Worm (Caenorhabditis elegans) whole organism, midembryonic: Measurements from ENCODE around the gene tiar-2.

ENCODE experiments used
- T22C8.4 ChIP-seq: fragments of 200-800 bp; sonication (Bioruptor generic); IDR thresholded peaks from 2 replicates; pipeline ENCODE4 v1.3.6; 2022; ENCODE audit warnings: missing genetic modification characterization, missing compliant biosample characterization
- flt-1 ChIP-seq: fragments of 200-800 bp; sonication (Bioruptor generic); IDR thresholded peaks from 2 replicates; pipeline ENCODE4 v1.3.6; 2022; ENCODE audit warnings: missing genetic modification characterization, missing compliant biosample characterization
- klf-2 ChIP-seq: fragments of 200-800 bp; sonication (Bioruptor generic); conservative IDR thresholded peaks from 2 replicates; pipeline ENCODE4 v1.3.6; 2022; ENCODE audit warnings: missing genetic modification reagents, missing genetic modification characterization, missing compliant biosample characterization
- med-1 ChIP-seq: sonication (generic microtip); optimal IDR thresholded peaks from 2 replicates; lab custom pipeline; 2017; ENCODE audit warnings: missing genetic modification characterization, mild to moderate bottlenecking, missing compliant biosample characterization, antibody characterized with exemption, missing genetic modification reagents; ENCODE audit not compliant: insufficient read depth
- tab-1 ChIP-seq: fragments of 200-800 bp; sonication (Bioruptor generic); IDR thresholded peaks from 2 replicates; pipeline ENCODE4 v1.3.6; 2022; ENCODE audit warnings: missing genetic modification characterization, missing compliant biosample characterization

DNA sequence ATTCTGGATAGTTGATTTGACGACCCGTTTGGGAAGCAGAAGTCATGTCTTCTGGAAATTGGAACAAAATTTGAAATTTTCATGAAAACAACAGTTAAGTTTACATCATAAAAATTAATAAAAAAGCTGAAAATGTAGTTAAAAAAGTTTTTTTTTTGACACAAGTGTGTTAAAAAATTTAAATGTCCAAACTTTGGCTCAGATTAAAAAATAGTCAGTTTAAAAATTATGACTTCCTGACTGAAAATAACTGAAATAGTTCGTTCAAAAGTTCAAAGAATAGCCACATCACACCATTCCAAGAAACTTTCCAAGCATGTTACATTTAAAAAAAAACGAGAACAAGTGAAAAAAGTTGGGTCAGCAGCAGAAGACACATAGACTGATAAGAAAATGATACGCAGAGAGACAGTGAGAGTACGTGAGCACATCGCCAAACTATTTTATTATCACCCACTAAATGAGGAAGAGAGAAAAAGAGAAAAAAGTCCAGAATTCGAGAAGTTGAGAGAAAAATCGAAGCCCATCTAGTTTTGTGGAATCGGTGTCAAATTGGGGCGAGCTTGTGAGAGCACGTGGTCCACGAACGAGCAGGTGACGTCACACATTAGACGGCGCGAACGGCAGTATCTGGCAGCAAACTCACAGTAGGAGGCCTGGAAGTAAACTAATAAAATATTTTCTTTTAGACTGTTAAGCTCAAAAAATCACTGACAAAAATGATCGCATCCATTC is 48.1 kb downstream of the tiar-2 start, which contains the start of gene acl-7:
- TF ChIP-seq med-1 (GFP tag; lab: Kevin White, UChicago) (no peak), klf-2 (GFP tag; lab: Robert Waterston, UW) (no peak), T22C8.4 (GFP tag; lab: Robert Waterston, UW) (no peak), flt-1 (GFP tag; lab: Robert Waterston, UW) (no peak), tab-1 (no peak)
